Fruit fly (Drosophila melanogaster) whole organism, embryonic: ENCODE measurements around the gene spidey.
A peak's percentile ranks its signal among the peaks of the same experiment; 100 is the strongest.

Experiments
- Antp ChIP-seq: fragments of 200-800 bp; sonication (Bioruptor generic); optimal IDR thresholded peaks from 3 replicates; lab custom pipeline; 2016; ENCODE audit warnings: missing biosample characterization, missing genetic modification characterization
- Bgb ChIP-seq: fragments of 200-800 bp; sonication (Bioruptor generic); IDR thresholded peaks from 2 replicates; pipeline ENCODE4 v1.3.6; 2022; ENCODE audit warnings: missing biosample characterization, missing genetic modification characterization; ENCODE audit not compliant: partially characterized antibody
- Blimp-1 ChIP-seq: fragments of 200-800 bp; sonication (Bioruptor generic); optimal IDR thresholded peaks from 3 replicates; lab custom pipeline; 2018; ENCODE audit warnings: missing biosample characterization, missing genetic modification characterization, mild to moderate bottlenecking, moderate library complexity, missing genetic modification reagents
- CG11695 ChIP-seq: fragments of 200-800 bp; sonication (Bioruptor generic); IDR thresholded peaks from 3 replicates; pipeline ENCODE4 v1.3.6; 2022; ENCODE audit warnings: missing biosample characterization, missing genetic modification characterization
- CG11696 ChIP-seq: fragments of 200-800 bp; sonication (Bioruptor generic); IDR thresholded peaks from 2 replicates; pipeline ENCODE4 v1.3.6; 2022; ENCODE audit warnings: missing biosample characterization, missing genetic modification characterization
- CG12219 ChIP-seq: fragments of 200-800 bp; sonication (Bioruptor generic); optimal IDR thresholded peaks from 3 replicates; lab custom pipeline; 2018; ENCODE audit warnings: missing biosample characterization, mild to moderate bottlenecking, missing genetic modification characterization
- CG1233 ChIP-seq: fragments of 200-800 bp; sonication (Bioruptor generic); optimal IDR thresholded peaks from 4 replicates; lab custom pipeline; 2018; ENCODE audit warnings: missing biosample characterization, mild to moderate bottlenecking, missing genetic modification characterization
- CG15269 ChIP-seq: fragments of 200-800 bp; sonication (Bioruptor generic); optimal IDR thresholded peaks from 2 replicates; lab custom pipeline; 2018; ENCODE audit warnings: missing biosample characterization, mild to moderate bottlenecking, missing genetic modification characterization, moderate library complexity
- CG16863 ChIP-seq: fragments of 200-800 bp; sonication (Bioruptor generic); optimal IDR thresholded peaks from 3 replicates; lab custom pipeline; 2016; ENCODE audit warnings: missing biosample characterization, missing genetic modification characterization
- CG1792 ChIP-seq: fragments of 200-800 bp; sonication (Bioruptor generic); optimal IDR thresholded peaks from 2 replicates; lab custom pipeline; 2016; ENCODE audit warnings: missing biosample characterization, missing genetic modification characterization
- CG2120 ChIP-seq: fragments of 200-800 bp; sonication (Bioruptor generic); optimal IDR thresholded peaks from 3 replicates; lab custom pipeline; 2016; ENCODE audit warnings: missing biosample characterization, missing genetic modification characterization
- CG31224 ChIP-seq: fragments of 200-800 bp; sonication (Bioruptor generic); IDR thresholded peaks from 2 replicates; pipeline ENCODE4 v1.3.6; 2022; ENCODE audit warnings: missing biosample characterization, missing genetic modification characterization
- CG31365 ChIP-seq: fragments of 200-800 bp; sonication (Bioruptor generic); optimal IDR thresholded peaks from 2 replicates; lab custom pipeline; 2018; ENCODE audit warnings: missing biosample characterization, mild to moderate bottlenecking, missing genetic modification characterization
- CG31441 ChIP-seq: fragments of 200-800 bp; sonication (Bioruptor generic); IDR thresholded peaks from 2 replicates; pipeline ENCODE4 v1.3.6; 2022; ENCODE audit warnings: missing biosample characterization, missing genetic modification characterization
- CG3838 ChIP-seq: fragments of 200-800 bp; sonication (Bioruptor generic); optimal IDR thresholded peaks from 3 replicates; lab custom pipeline; 2016; ENCODE audit warnings: missing biosample characterization, missing genetic modification characterization
- CG43689 ChIP-seq: fragments of 200-800 bp; sonication (Bioruptor generic); IDR thresholded peaks from 2 replicates; pipeline ENCODE4 v1.3.6; 2022; ENCODE audit warnings: missing biosample characterization, missing genetic modification characterization
- CG6683 ChIP-seq: fragments of 200-800 bp; sonication (Bioruptor generic); optimal IDR thresholded peaks from 2 replicates; lab custom pipeline; 2017; ENCODE audit warnings: missing biosample characterization, mild to moderate bottlenecking, missing genetic modification characterization, missing genetic modification reagents
- CG8765 ChIP-seq: fragments of 200-800 bp; sonication (Bioruptor generic); IDR thresholded peaks from 2 replicates; pipeline ENCODE4 v1.3.6; 2022; ENCODE audit warnings: missing biosample characterization, missing genetic modification characterization
- CG9797 ChIP-seq: fragments of 200-800 bp; sonication (Bioruptor generic); optimal IDR thresholded peaks from 3 replicates; lab custom pipeline; 2018; ENCODE audit warnings: missing biosample characterization, mild to moderate bottlenecking, missing genetic modification characterization
- CG9817 ChIP-seq: fragments of 200-800 bp; sonication (Bioruptor generic); optimal IDR thresholded peaks from 2 replicates; lab custom pipeline; 2018; ENCODE audit warnings: missing biosample characterization, mild to moderate bottlenecking, missing genetic modification characterization, moderate library complexity
- CoRest ChIP-seq: fragments of 200-800 bp; sonication (Bioruptor generic); optimal IDR thresholded peaks from 3 replicates; lab custom pipeline; 2018; ENCODE audit warnings: missing biosample characterization, mild to moderate bottlenecking, missing genetic modification characterization, moderate library complexity
- Fer3 ChIP-seq: fragments of 200-800 bp; sonication (Bioruptor generic); optimal IDR thresholded peaks from 2 replicates; lab custom pipeline; 2018; ENCODE audit warnings: missing biosample characterization, mild to moderate bottlenecking, missing genetic modification characterization, moderate library complexity
- Hmx ChIP-seq: fragments of 200-800 bp; sonication (Bioruptor generic); optimal IDR thresholded peaks from 2 replicates; lab custom pipeline; 2016; ENCODE audit warnings: missing biosample characterization, missing genetic modification characterization
- Lim3 ChIP-seq: fragments of 200-800 bp; sonication (Bioruptor generic); IDR thresholded peaks from 2 replicates; pipeline ENCODE4 v1.3.6; 2022; ENCODE audit warnings: missing biosample characterization, missing genetic modification characterization
- MESR4 ChIP-seq: fragments of 200-800 bp; sonication (Bioruptor generic); optimal IDR thresholded peaks from 2 replicates; lab custom pipeline; 2018; ENCODE audit warnings: missing biosample characterization, mild to moderate bottlenecking, missing genetic modification characterization, moderate library complexity
- NC2α ChIP-seq: fragments of 200-800 bp; sonication (Bioruptor generic); optimal IDR thresholded peaks from 2 replicates; lab custom pipeline; 2016; ENCODE audit warnings: missing biosample characterization, missing genetic modification characterization
- Nf-YA ChIP-seq: fragments of 200-800 bp; sonication (Bioruptor generic); IDR thresholded peaks from 2 replicates; pipeline ENCODE4 v1.3.6; 2022; ENCODE audit warnings: missing biosample characterization, missing genetic modification characterization
- Nf-YC ChIP-seq: fragments of 200-800 bp; optimal IDR thresholded peaks from 3 replicates; lab custom pipeline; 2019; ENCODE audit warnings: missing biosample characterization, mild to moderate bottlenecking, missing genetic modification characterization, moderate library complexity
- PHDP ChIP-seq: fragments of 200-800 bp; sonication (Bioruptor generic); optimal IDR thresholded peaks from 3 replicates; lab custom pipeline; 2018; ENCODE audit warnings: missing biosample characterization, mild to moderate bottlenecking, missing genetic modification characterization, moderate library complexity
- Sry-β ChIP-seq: fragments of 200-800 bp; sonication (Bioruptor generic); optimal IDR thresholded peaks from 2 replicates; lab custom pipeline; 2018; ENCODE audit warnings: missing biosample characterization, mild to moderate bottlenecking, missing genetic modification characterization, moderate library complexity
- Stat92E ChIP-seq, 3 experiments: fragments of >200 bp in 2 of 3; fragments of 200-800 bp in 1 of 3; sonication (Bioruptor generic) in 1 of 3; optimal IDR thresholded peaks; 2 replicates each; lab custom pipeline; 2017 to 2019; ENCODE audit warnings: missing biosample characterization in 3 of 3, missing genetic modification characterization in 3 of 3, mild to moderate bottlenecking in 1 of 3, moderate library complexity in 1 of 3
- Usf ChIP-seq: fragments of 200-800 bp; sonication (Bioruptor generic); optimal IDR thresholded peaks from 2 replicates; lab custom pipeline; 2017; ENCODE audit warnings: missing genotype, missing biosample characterization, missing genetic modification characterization
- chinmo ChIP-seq: fragments of 200-800 bp; sonication (Bioruptor generic); IDR thresholded peaks from 4 replicates; pipeline ENCODE4 v1.3.6; 2022; ENCODE audit warnings: missing biosample characterization, missing genetic modification characterization; ENCODE audit not compliant: partially characterized antibody
- dan ChIP-seq: fragments of 200-800 bp; sonication (Bioruptor generic); IDR thresholded peaks from 2 replicates; pipeline ENCODE4 v1.3.6; 2022; ENCODE audit warnings: missing biosample characterization, missing genetic modification characterization
- dmrt11E ChIP-seq: fragments of 200-800 bp; sonication (Bioruptor generic); optimal IDR thresholded peaks from 3 replicates; lab custom pipeline; 2018; ENCODE audit warnings: missing biosample characterization, mild to moderate bottlenecking, missing genetic modification characterization, moderate library complexity
- ftz-f1 ChIP-seq: fragments of 200-800 bp; sonication (Bioruptor generic); optimal IDR thresholded peaks from 2 replicates; lab custom pipeline; 2016; ENCODE audit warnings: missing biosample characterization, missing genetic modification characterization
- her ChIP-seq: fragments of 200-800 bp; sonication (Bioruptor generic); optimal IDR thresholded peaks from 2 replicates; lab custom pipeline; 2016; ENCODE audit warnings: missing biosample characterization, missing genetic modification characterization
- ind ChIP-seq: fragments of 200-800 bp; sonication (Bioruptor generic); optimal IDR thresholded peaks from 3 replicates; lab custom pipeline; 2016; ENCODE audit warnings: missing biosample characterization, missing genetic modification characterization
- jing ChIP-seq: fragments of 200-800 bp; sonication (Bioruptor generic); optimal IDR thresholded peaks from 2 replicates; lab custom pipeline; 2018; ENCODE audit warnings: missing biosample characterization, mild to moderate bottlenecking, missing genetic modification characterization
- luna ChIP-seq: fragments of 200-800 bp; sonication (Bioruptor generic); optimal IDR thresholded peaks from 2 replicates; lab custom pipeline; 2016; ENCODE audit warnings: missing biosample characterization, missing genetic modification characterization
- org-1 ChIP-seq: fragments of 200-800 bp; sonication (Bioruptor generic); optimal IDR thresholded peaks from 2 replicates; lab custom pipeline; 2017; ENCODE audit warnings: missing biosample characterization, missing genetic modification characterization
- pb ChIP-seq: fragments of 200-800 bp; sonication (Bioruptor generic); optimal IDR thresholded peaks from 3 replicates; lab custom pipeline; 2016; ENCODE audit warnings: missing biosample characterization, missing genetic modification characterization
- ranshi ChIP-seq: fragments of 200-800 bp; sonication (Bioruptor generic); IDR thresholded peaks from 2 replicates; pipeline ENCODE4 v1.3.6; 2022; ENCODE audit warnings: missing biosample characterization, missing genetic modification characterization
- repo ChIP-seq: fragments of 200-800 bp; sonication (Bioruptor generic); optimal IDR thresholded peaks from 2 replicates; lab custom pipeline; 2016; ENCODE audit warnings: missing biosample characterization, missing genetic modification characterization
- sd ChIP-seq: fragments of 200-800 bp; sonication (Bioruptor generic); optimal IDR thresholded peaks from 3 replicates; lab custom pipeline; 2018; ENCODE audit warnings: missing biosample characterization, mild to moderate bottlenecking, missing genetic modification characterization, moderate library complexity
- so ChIP-seq: fragments of 200-800 bp; sonication (Bioruptor generic); IDR thresholded peaks from 3 replicates; pipeline ENCODE4 v1.3.6; 2022; ENCODE audit warnings: missing biosample characterization, missing genetic modification characterization
- sug ChIP-seq: fragments of 200-800 bp; optimal IDR thresholded peaks from 2 replicates; lab custom pipeline; 2019; ENCODE audit warnings: missing biosample characterization, mild to moderate bottlenecking, missing genetic modification characterization, moderate library complexity
- tap ChIP-seq: fragments of 200-800 bp; optimal IDR thresholded peaks from 3 replicates; lab custom pipeline; 2019; ENCODE audit warnings: missing biosample characterization, mild to moderate bottlenecking, missing genetic modification characterization, moderate library complexity
- tup ChIP-seq: fragments of 200-800 bp; sonication (Bioruptor generic); optimal IDR thresholded peaks from 2 replicates; lab custom pipeline; 2016; ENCODE audit warnings: missing biosample characterization, mild to moderate bottlenecking, missing genetic modification characterization, moderate library complexity
- zen ChIP-seq: fragments of 200-800 bp; sonication (Bioruptor generic); optimal IDR thresholded peaks from 3 replicates; lab custom pipeline; 2018; ENCODE audit warnings: missing biosample characterization, mild to moderate bottlenecking, missing genetic modification characterization, moderate library complexity

The spidey gene

DNA sequence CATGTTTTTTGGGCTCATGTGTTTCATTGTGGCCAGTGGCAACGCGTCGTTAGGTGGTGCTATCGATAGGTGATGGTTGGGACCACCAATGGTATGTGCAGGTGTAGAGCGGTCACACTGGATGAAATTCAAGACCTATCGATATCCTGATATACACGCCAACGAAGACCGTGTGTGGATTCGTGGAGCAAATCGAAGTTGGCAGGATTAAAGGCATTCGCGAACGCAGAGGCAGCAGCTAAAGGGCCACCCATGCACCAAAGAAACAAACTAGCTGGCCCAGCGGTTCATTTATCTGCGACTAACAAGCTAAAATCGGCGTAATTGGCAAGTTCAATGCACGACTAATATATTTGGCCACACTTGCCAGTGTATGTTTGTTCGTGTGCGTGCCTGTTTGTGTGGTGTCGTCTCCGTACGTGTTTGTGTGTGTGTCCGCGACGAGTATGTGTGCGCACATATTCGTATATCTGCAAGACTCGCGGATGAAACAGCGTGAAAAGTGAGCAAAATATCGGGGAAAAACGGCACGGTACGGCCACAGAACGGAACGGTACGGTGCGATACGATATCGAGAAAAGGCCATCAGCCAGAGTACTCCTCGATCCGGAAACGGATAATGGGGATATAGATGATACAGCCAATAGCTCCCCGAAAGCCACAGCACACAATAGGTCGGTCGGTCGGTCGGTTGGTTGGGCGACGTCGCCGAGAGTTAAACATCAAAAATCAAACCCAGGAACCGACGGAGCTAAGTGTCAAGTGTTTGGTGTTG is 27.3 kb downstream of the spidey start, which contains the start of gene Ubr3 (continued):
- TF ChIP-seq dmrt11E (tag; lab: Kevin White, UChicago): no peak
- TF ChIP-seq CG3838 (GFP tag; lab: Kevin White, UChicago): no peak
- TF ChIP-seq her (GFP tag; lab: Kevin White, UChicago): no peak
- TF ChIP-seq Antp (GFP tag; lab: Kevin White, UChicago): no peak
- no peak for TF ChIP-seq CG16863
- TF ChIP-seq CG9797 (GFP tag; lab: Kevin White, UChicago): peak; percentile 82
- TF ChIP-seq Usf: no peak
- TF ChIP-seq CG6683: peak; percentile 29
- peak; percentile 57 for TF ChIP-seq Nf-YC (tag; lab: Kevin White, UChicago)
- no peak for TF ChIP-seq CG31441 (GFP tag; lab: Robert Waterston, UW)
- no peak for TF ChIP-seq ind (GFP tag; lab: Kevin White, UChicago)
- TF ChIP-seq ftz-f1 (GFP tag; lab: Kevin White, UChicago): peak; percentile 7
- no peak for TF ChIP-seq dan (GFP tag; lab: Robert Waterston, UW)
- no peak for TF ChIP-seq NC2α
- TF ChIP-seq Bgb (GFP tag; lab: Robert Waterston, UW): peak; percentile 86
- TF ChIP-seq Lim3 (GFP tag; lab: Robert Waterston, UW): no peak
- peak; percentile 57 for TF ChIP-seq sug (tag; lab: Kevin White, UChicago)
- no peak for TF ChIP-seq zen (tag; lab: Kevin White, UChicago)
- TF ChIP-seq CoRest (tag; lab: Kevin White, UChicago): no peak
- TF ChIP-seq CG1792 (GFP tag; lab: Kevin White, UChicago): no peak
- TF ChIP-seq Blimp-1: no peak
- TF ChIP-seq org-1: no peak
- no peak for TF ChIP-seq Fer3 (tag; lab: Kevin White, UChicago)
- no peak for TF ChIP-seq CG1233 (GFP tag; lab: Kevin White, UChicago)
- TF ChIP-seq Stat92E (GFP tag; optimal IDR thresholded peaks at IDR 0.05; lab: Kevin White, UChicago): no peak
- no peak for TF ChIP-seq CG43689 (GFP tag; lab: Robert Waterston, UW)
- TF ChIP-seq CG15269 (tag; lab: Kevin White, UChicago): peak; percentile 2
- TF ChIP-seq jing: no peak
- no peak for TF ChIP-seq CG12219
- TF ChIP-seq luna (GFP tag; lab: Kevin White, UChicago): no peak
- TF ChIP-seq Hmx (GFP tag; lab: Kevin White, UChicago): no peak
- TF ChIP-seq tap (tag; lab: Kevin White, UChicago): no peak
- TF ChIP-seq chinmo (GFP tag; lab: Robert Waterston, UW): 0 out of 4 replicates have a peak, but pooled peaks have one; percentile 30
- no peak for TF ChIP-seq CG31224 (GFP tag; lab: Robert Waterston, UW)
- no peak for TF ChIP-seq ranshi
- no peak for TF ChIP-seq PHDP
- no peak for TF ChIP-seq Nf-YA (GFP tag; lab: Robert Waterston, UW)
- no peak for TF ChIP-seq CG11695
- TF ChIP-seq so: no peak
- no peak for TF ChIP-seq Sry-β
- TF ChIP-seq CG31365 (tag; lab: Kevin White, UChicago): no peak
- TF ChIP-seq CG11696 (GFP tag; lab: Robert Waterston, UW): no peak
- peak; percentile 72 for TF ChIP-seq MESR4 (GFP tag; lab: Kevin White, UChicago)
- TF ChIP-seq tup (GFP tag; lab: Kevin White, UChicago): no peak
- TF ChIP-seq sd: peak; percentile 64
- no peak for TF ChIP-seq pb
- no peak for TF ChIP-seq CG8765 (GFP tag; lab: Robert Waterston, UW)
- peak; percentile 20 for TF ChIP-seq CG2120 (GFP tag; lab: Kevin White, UChicago)
- no peak for TF ChIP-seq repo (GFP tag; lab: Kevin White, UChicago)
- no peak for TF ChIP-seq CG9817 (tag; lab: Kevin White, UChicago)
